Fruit fly (Drosophila melanogaster) whole organism, embryonic: ENCODE measurements around the gene CG13454.

ENCODE experiments used
- Atf-2 ChIP-seq: fragments of 200-800 bp; sonication (Bioruptor generic); optimal IDR thresholded peaks from 2 replicates; lab custom pipeline; 2016; ENCODE audit warnings: missing biosample characterization, missing genetic modification characterization
- CG10654 ChIP-seq: fragments of 200-800 bp; sonication (Bioruptor generic); optimal IDR thresholded peaks from 2 replicates; lab custom pipeline; 2016; ENCODE audit warnings: missing biosample characterization, missing genetic modification characterization
- CG4360 ChIP-seq: fragments of 200-800 bp; sonication (Bioruptor generic); IDR thresholded peaks from 2 replicates; pipeline ENCODE4 v1.3.6; 2022; ENCODE audit warnings: missing biosample characterization, missing genetic modification characterization
- CG5953 ChIP-seq: fragments of 200-800 bp; sonication (Bioruptor generic); IDR thresholded peaks from 2 replicates; pipeline ENCODE4 v1.3.6; 2022; ENCODE audit warnings: missing biosample characterization, missing genetic modification characterization
- CG8359 ChIP-seq: fragments of 200-800 bp; sonication (Bioruptor generic); optimal IDR thresholded peaks from 2 replicates; lab custom pipeline; 2017; ENCODE audit warnings: missing biosample characterization, mild to moderate bottlenecking, missing genetic modification characterization, borderline replicate concordance
- HHEX ChIP-seq: fragments of 200-800 bp; sonication (Bioruptor generic); optimal IDR thresholded peaks from 3 replicates; lab custom pipeline; 2017; ENCODE audit warnings: missing biosample characterization, mild to moderate bottlenecking, missing genetic modification characterization, missing genetic modification reagents
- Hsf ChIP-seq: fragments of 200-800 bp; sonication (Bioruptor generic); optimal IDR thresholded peaks from 3 replicates; lab custom pipeline; 2016; ENCODE audit warnings: missing biosample characterization, missing genetic modification characterization
- NK7.1 ChIP-seq: fragments of 200-800 bp; sonication (Bioruptor generic); optimal IDR thresholded peaks from 3 replicates; lab custom pipeline; 2016; ENCODE audit warnings: missing biosample characterization, missing genetic modification characterization
- Neu2 ChIP-seq: fragments of 200-800 bp; sonication (Bioruptor generic); optimal IDR thresholded peaks from 3 replicates; lab custom pipeline; 2016; ENCODE audit warnings: missing biosample characterization, missing genetic modification characterization, borderline replicate concordance
- cato ChIP-seq: fragments of 200-800 bp; sonication (Bioruptor generic); optimal IDR thresholded peaks from 2 replicates; lab custom pipeline; 2016; ENCODE audit warnings: missing biosample characterization, missing genetic modification characterization, borderline replicate concordance
- inv ChIP-seq: fragments of 200-800 bp; sonication (Bioruptor generic); IDR thresholded peaks from 2 replicates; pipeline ENCODE4 v1.3.6; 2022; ENCODE audit warnings: missing biosample characterization, missing genetic modification characterization; ENCODE audit not compliant: partially characterized antibody
- sisA ChIP-seq: fragments of 200-800 bp; sonication (Bioruptor generic); IDR thresholded peaks from 2 replicates; pipeline ENCODE4 v1.3.6; 2022; ENCODE audit warnings: missing biosample characterization, missing genetic modification characterization

dm6 chr3L:15529143-15529542 is 12.3 kb upstream of the CG13454 start, which contains the start of gene obst-H:
- TF ChIP-seq Neu2 (GFP tag; lab: Kevin White, UChicago) (no peak), CG5953 (GFP tag; lab: Robert Waterston, UW) (no peak), CG8359 (GFP tag; lab: Kevin White, UChicago) (no peak), Hsf (GFP tag; lab: Kevin White, UChicago) (no peak), Atf-2 (GFP tag; lab: Kevin White, UChicago) (no peak), HHEX (GFP tag; lab: Kevin White, UChicago) (no peak), CG10654 (GFP tag; lab: Kevin White, UChicago) (no peak), CG4360 (GFP tag; lab: Robert Waterston, UW) (no peak), cato (GFP tag; lab: Kevin White, UChicago) (no peak), NK7.1 (GFP tag; lab: Kevin White, UChicago) (no peak), inv (GFP tag; lab: Robert Waterston, UW) (no peak), sisA (GFP tag; lab: Robert Waterston, UW) (no peak)
